Worm (Caenorhabditis elegans) whole organism, L4 larva: Measurements from ENCODE around the gene B0252.8.

Source experiments
- R02D3.7 ChIP-seq: fragments of 150-350 bp; sonication (generic microtip); optimal IDR thresholded peaks from 3 replicates; lab custom pipeline; 2014; ENCODE audit warnings: missing biosample characterization, missing genetic modification characterization
- aha-1 ChIP-seq: fragments of 150-350 bp; peaks from one replicate; lab custom pipeline; 2014; ENCODE audit warnings: missing biosample characterization, missing genetic modification characterization
- dpl-1 ChIP-seq: fragments of 150-350 bp; optimal IDR thresholded peaks from 2 replicates; lab custom pipeline; 2014; ENCODE audit warnings: missing biosample characterization, missing genetic modification reagents, missing genetic modification characterization
- hif-1 ChIP-seq, 2 experiments: sonication (generic microtip); optimal IDR thresholded peaks; 2 replicates each; lab custom pipeline; 2016 to 2017; ENCODE audit warnings: missing compliant biosample characterization in 2 of 2, missing genetic modification characterization in 2 of 2, missing genetic modification reagents in 2 of 2, missing genotype in 2 of 2, mild to moderate bottlenecking in 1 of 2
- lin-13 ChIP-seq: fragments of 150-350 bp; optimal IDR thresholded peaks from 2 replicates; lab custom pipeline; 2014; ENCODE audit warnings: missing biosample characterization, missing genetic modification reagents, missing genetic modification characterization
- lin-39 ChIP-seq: fragments of 150-350 bp; optimal IDR thresholded peaks from 2 replicates; lab custom pipeline; 2014; ENCODE audit warnings: missing biosample characterization, missing genetic modification reagents, missing genetic modification characterization
- lsy-2 ChIP-seq, 2 experiments: fragments of 150-350 bp in 1 of 2; sonication (generic microtip) in 1 of 2; optimal IDR thresholded peaks; 2 replicates each; lab custom pipeline; 2014 to 2017; ENCODE audit warnings: missing biosample characterization in 2 of 2, missing genetic modification characterization in 2 of 2
- nhr-237 ChIP-seq: sonication (generic microtip); optimal IDR thresholded peaks from 2 replicates; lab custom pipeline; 2017; ENCODE audit warnings: missing biosample characterization, missing genetic modification characterization
- nhr-76 ChIP-seq: fragments of 150-350 bp; optimal IDR thresholded peaks from 2 replicates; lab custom pipeline; 2014; ENCODE audit warnings: missing biosample characterization, missing genetic modification characterization
- unc-130 ChIP-seq: sonication (generic microtip); optimal IDR thresholded peaks from 2 replicates; lab custom pipeline; 2016; ENCODE audit warnings: missing genetic modification reagents, missing genetic modification characterization, missing compliant biosample characterization

ce11 chrII:6884568-6884967 is 31.4 kb upstream of the B0252.8 start:
- no peak for TF ChIP-seq lin-39 (tag; lab: Kevin White, UChicago)
- no peak for TF ChIP-seq lsy-2 (tag; optimal IDR thresholded peaks at IDR 0.05; lab: Kevin White, UChicago)
- TF ChIP-seq nhr-237 (tag; lab: Kevin White, UChicago), result no peak
- TF ChIP-seq hif-1 (tag; optimal IDR thresholded peaks at IDR 0.05; lab: Kevin White, UChicago), result no peak
- no peak for TF ChIP-seq lin-13
- no peak for TF ChIP-seq dpl-1
- no peak for TF ChIP-seq unc-130
- TF ChIP-seq R02D3.7 (tag; lab: Kevin White, UChicago), result no peak
- TF ChIP-seq nhr-76, result no peak
- TF ChIP-seq aha-1 (tag; lab: Kevin White, UChicago), result no peak
